Worm (Caenorhabditis elegans) whole organism, L2 larva: ENCODE data around the gene C10E2.2.

ENCODE experiments used
- lin-39 ChIP-seq: fragments of 150-350 bp; optimal IDR thresholded peaks from 2 replicates; lab custom pipeline; 2014; ENCODE audit warnings: missing biosample characterization, missing genetic modification reagents, missing genetic modification characterization
- mab-5 ChIP-seq: fragments of 150-350 bp; optimal IDR thresholded peaks from 2 replicates; lab custom pipeline; 2014; ENCODE audit warnings: missing biosample characterization, missing genetic modification characterization
- nhr-237 ChIP-seq: fragments of 150-350 bp; optimal IDR thresholded peaks from 2 replicates; lab custom pipeline; 2014; ENCODE audit warnings: missing biosample characterization, missing genetic modification characterization
- nhr-77 ChIP-seq: fragments of 150-350 bp; optimal IDR thresholded peaks from 2 replicates; lab custom pipeline; 2014; ENCODE audit warnings: missing biosample characterization, missing genetic modification characterization
- sem-4 ChIP-seq: fragments of 150-350 bp; optimal IDR thresholded peaks from 2 replicates; lab custom pipeline; 2014; ENCODE audit warnings: missing biosample characterization, missing genetic modification reagents, missing genetic modification characterization
- snpc-4 ChIP-seq: fragments of 150-350 bp; optimal IDR thresholded peaks from 2 replicates; lab custom pipeline; 2014; ENCODE audit warnings: missing biosample characterization, missing genetic modification characterization
- ztf-11 ChIP-seq: sonication (generic microtip); optimal IDR thresholded peaks from 2 replicates; lab custom pipeline; 2017; ENCODE audit warnings: missing biosample characterization, missing genetic modification characterization
- ztf-4 ChIP-seq: fragments of 150-350 bp; optimal IDR thresholded peaks from 2 replicates; lab custom pipeline; 2014; ENCODE audit warnings: missing biosample characterization, missing genetic modification characterization

- TF ChIP-seq nhr-77, result no peak
- TF ChIP-seq ztf-11 (tag; lab: Kevin White, UChicago), result no peak
- no peak for TF ChIP-seq snpc-4
- TF ChIP-seq nhr-237 (tag; lab: Kevin White, UChicago), result no peak
- no peak for TF ChIP-seq mab-5 (tag; lab: Kevin White, UChicago)
- TF ChIP-seq lin-39 (tag; lab: Kevin White, UChicago), result no peak
- no peak for TF ChIP-seq ztf-4 (tag; lab: Kevin White, UChicago)
- no peak for TF ChIP-seq sem-4 (tag; lab: Kevin White, UChicago)
These were observed 41.0 kb downstream of the C10E2.2 start, which contains the start of gene T01C8.2 for ce11 chrX:16786021-16786488.
